Worm (Caenorhabditis elegans) whole organism, young adult: ENCODE results near the gene acdh-7.

ENCODE experiments used
- F49E8.2 ChIP-seq: sonication (generic microtip); optimal IDR thresholded peaks from 3 replicates; lab custom pipeline; 2017; ENCODE audit warnings: missing genetic modification characterization, mild to moderate bottlenecking, missing compliant biosample characterization, antibody characterized with exemption, moderate library complexity; ENCODE audit not compliant: insufficient read depth
- Y53F4B.3 ChIP-seq: fragments of 200-800 bp; sonication (Bioruptor generic); IDR thresholded peaks from 2 replicates; pipeline ENCODE4 v1.3.6; 2022; ENCODE audit warnings: missing genetic modification reagents, missing genetic modification characterization, missing compliant biosample characterization
- ceh-40 ChIP-seq: fragments of 200-800 bp; sonication (Bioruptor generic); IDR thresholded peaks from 2 replicates; pipeline ENCODE4 v1.3.6; 2022; ENCODE audit warnings: missing genetic modification characterization, missing compliant biosample characterization
- egrh-3 ChIP-seq: fragments of 200-800 bp; sonication (Bioruptor generic); IDR thresholded peaks from 2 replicates; pipeline ENCODE4 v1.3.6; 2022; ENCODE audit warnings: missing genetic modification reagents, missing genetic modification characterization, missing compliant biosample characterization
- gei-17 ChIP-seq: fragments of 200-800 bp; sonication (Bioruptor generic); optimal IDR thresholded peaks from 2 replicates; lab custom pipeline; 2018; ENCODE audit warnings: mild to moderate bottlenecking, missing genetic modification characterization, missing compliant biosample characterization
- let-607 ChIP-seq, 2 experiments: fragments of 200-800 bp in 1 of 2; sonication (Bioruptor generic) in 1 of 2; sonication (generic microtip) in 1 of 2; optimal IDR thresholded peaks; 2 replicates each; lab custom pipeline; 2016 to 2018; ENCODE audit warnings: mild to moderate bottlenecking in 2 of 2, missing compliant biosample characterization in 2 of 2, missing genetic modification characterization in 2 of 2, moderate library complexity in 2 of 2, missing genotype in 1 of 2
- lsl-1 ChIP-seq: fragments of 200-800 bp; sonication (Bioruptor generic); optimal IDR thresholded peaks from 2 replicates; lab custom pipeline; 2018; ENCODE audit warnings: mild to moderate bottlenecking, missing genetic modification characterization, moderate library complexity, missing compliant biosample characterization
- pha-4 ChIP-seq: fragments of 150-350 bp; sonication (generic microtip); optimal IDR thresholded peaks from 2 replicates; lab custom pipeline; 2014; ENCODE audit warnings: missing biosample characterization, missing genetic modification reagents, missing genetic modification characterization
- sdz-38 ChIP-seq: sonication (generic microtip); optimal IDR thresholded peaks from 2 replicates; lab custom pipeline; 2016; ENCODE audit warnings: missing genotype, missing genetic modification characterization, missing compliant biosample characterization
- sea-2 ChIP-seq: fragments of 200-800 bp; sonication (Bioruptor generic); IDR thresholded peaks from 2 replicates; pipeline ENCODE4 v1.3.6; 2022; ENCODE audit warnings: missing genetic modification characterization, missing compliant biosample characterization
- snpc-4 ChIP-seq, 5 experiments: fragments of 150-350 bp in 1 of 5; sonication (generic microtip) in 4 of 5; optimal IDR thresholded peaks; 2 replicates each; lab custom pipeline; 2014 to 2018; ENCODE audit warnings: missing genetic modification characterization in 5 of 5, missing biosample characterization in 3 of 5, antibody characterized with exemption in 2 of 5, mild to moderate bottlenecking in 2 of 5, missing compliant biosample characterization in 2 of 5, missing genotype in 2 of 5, moderate library complexity in 2 of 5, missing genetic modification reagents in 1 of 5
- unc-62 ChIP-seq: fragments of 150-350 bp; optimal IDR thresholded peaks from 2 replicates; lab custom pipeline; 2014; ENCODE audit warnings: missing biosample characterization, missing genetic modification reagents, missing genetic modification characterization
- ztf-26 ChIP-seq: sonication (generic microtip); optimal IDR thresholded peaks from 2 replicates; lab custom pipeline; 2017; ENCODE audit warnings: missing genetic modification characterization, missing compliant biosample characterization

DNA sequence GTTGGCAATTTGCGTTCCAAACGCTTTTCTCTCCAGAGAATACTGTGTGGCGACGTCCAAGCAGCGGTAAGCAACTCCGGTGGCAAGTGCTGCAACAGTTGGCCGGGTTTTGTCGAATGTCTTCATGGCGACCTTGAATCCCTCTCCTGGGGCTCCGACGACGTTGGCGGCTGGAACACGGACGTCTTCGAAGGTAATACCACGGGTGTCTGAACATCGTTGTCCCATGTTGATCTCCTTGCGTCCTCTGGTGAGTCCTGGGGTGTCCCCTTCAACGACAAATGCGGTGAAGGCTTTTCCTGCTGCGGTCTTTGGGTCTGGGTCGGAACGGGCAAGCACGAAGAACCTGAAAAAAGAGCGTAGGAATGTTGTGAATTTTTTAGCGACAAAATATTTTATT, 1.2 kb downstream of the acdh-7 start:
- TF ChIP-seq gei-17 (GFP tag; lab: Kevin White, UChicago) (no peak), unc-62 (no peak), let-607 (tag; optimal IDR thresholded peaks at IDR 0.05; lab: Kevin White, UChicago) (no peak), ztf-26 (tag; lab: Kevin White, UChicago) (no peak), egrh-3 (GFP tag; lab: Robert Waterston, UW) (no peak), snpc-4 (GFP tag; optimal IDR thresholded peaks at IDR 0.05; lab: Kevin White, UChicago) (no peak), snpc-4 (tag; optimal IDR thresholded peaks at IDR 0.05; lab: Kevin White, UChicago) (no peak), sdz-38 (no peak), pha-4 (tag; lab: Kevin White, UChicago) (no peak), sea-2 (no peak), F49E8.2 (no peak), ceh-40 (no peak), Y53F4B.3 (no peak), lsl-1 (no peak)
